Fruit fly (Drosophila melanogaster) Kc167 (cell line): ENCODE data around the gene beta-PheRS.

ENCODE experiments used
- Myc ChIP-seq: fragments of >200 bp; optimal IDR thresholded peaks from 2 replicates; lab custom pipeline; 2017; ENCODE audit warnings: missing external identifiers
- Sin3A ChIP-seq: fragments of >200 bp; optimal IDR thresholded peaks from 2 replicates; lab custom pipeline; 2018; ENCODE audit warnings: missing external identifiers
- h ChIP-seq: fragments of >200 bp; optimal IDR thresholded peaks from 3 replicates; lab custom pipeline; 2018; ENCODE audit warnings: missing external identifiers
- insv ChIP-seq: fragments of >200 bp; optimal IDR thresholded peaks from 3 replicates; lab custom pipeline; 2018; ENCODE audit warnings: missing external identifiers
- psq ChIP-seq: fragments of >200 bp; optimal IDR thresholded peaks from 2 replicates; lab custom pipeline; 2017; ENCODE audit warnings: missing external identifiers
- ttk ChIP-seq: sonication (Bioruptor generic); optimal IDR thresholded peaks from 2 replicates; lab custom pipeline; 2017; ENCODE audit warnings: missing external identifiers

- no peak for TF ChIP-seq psq (lab: Kevin White, UChicago)
- no peak for TF ChIP-seq ttk (lab: Kevin White, UChicago)
- no peak for TF ChIP-seq h (lab: Kevin White, UChicago)
- no peak for TF ChIP-seq Myc (lab: Kevin White, UChicago)
- no peak for TF ChIP-seq insv (lab: Kevin White, UChicago)
- no peak for TF ChIP-seq Sin3A
Observed at dm6 chr3R:24271071-24271470, 18.6 kb upstream of the beta-PheRS start, which contains the start of gene jar.
